Worm (Caenorhabditis elegans): Measurements from ENCODE around the gene F19B10.10.

DNA sequence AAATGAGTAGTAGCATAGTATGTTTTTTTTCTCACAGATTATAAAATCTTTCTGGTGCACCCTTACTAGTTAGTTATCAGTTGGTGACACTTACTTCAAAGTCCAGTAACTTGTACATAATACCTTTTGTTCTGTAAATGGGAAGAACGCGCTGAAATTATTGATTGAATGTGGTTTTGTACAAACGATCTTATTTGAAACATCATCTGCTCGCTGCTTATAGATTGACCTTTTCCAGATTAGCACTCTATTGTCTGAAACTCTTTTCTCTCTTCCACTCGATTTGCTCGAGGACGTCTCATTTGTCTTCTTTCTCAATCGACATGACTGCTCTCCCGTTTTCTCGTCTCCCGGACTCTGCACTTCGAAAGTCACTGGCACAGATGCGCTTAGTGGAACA, 34.1 kb downstream of the F19B10.10 start, which contains the start of gene fbxb-33:
- TF ChIP-seq nhr-179 (tag; optimal IDR thresholded peaks at IDR 0.05) (no peak), sptf-2 (GFP tag; optimal IDR thresholded peaks at IDR 0.05) (no peak), unc-62 (GFP tag; optimal IDR thresholded peaks at IDR 0.05) (no peak), F33H1.4 (GFP tag; IDR thresholded peaks at IDR 0.05) (no peak)
